Fruit fly (Drosophila melanogaster) S2 (cell line): ENCODE results near the gene Psf3.

ENCODE experiments used
- CG8478 ChIP-seq: fragments of >200 bp; optimal IDR thresholded peaks from 2 replicates; lab custom pipeline; 2018
- CTCF ChIP-seq, 2 experiments: fragments of >200 bp; optimal IDR thresholded peaks; 2 replicates each; lab custom pipeline; 2018

dm6 chrX:10369315-10369714 lies 16.3 kb downstream of the Psf3 start:
- no peak for TF ChIP-seq CG8478 (lab: Kevin White, UChicago)
- TF ChIP-seq CTCF (optimal IDR thresholded peaks at IDR 0.05; lab: Kevin White, UChicago): no peak
